Worm (Caenorhabditis elegans) whole organism, L4 larva: Measurements from ENCODE around the gene Y62E10A.23.

ENCODE experiments used
- ceh-62 ChIP-seq: sonication (generic microtip); optimal IDR thresholded peaks from 2 replicates; lab custom pipeline; 2017; ENCODE audit warnings: missing biosample characterization, missing genetic modification characterization
- dmd-8 ChIP-seq: fragments of 200-800 bp; sonication (Bioruptor generic); IDR thresholded peaks from 2 replicates; pipeline ENCODE4 v1.3.6; 2022; ENCODE audit warnings: missing genetic modification characterization, missing compliant biosample characterization
- dpl-1 ChIP-seq: fragments of 150-350 bp; optimal IDR thresholded peaks from 2 replicates; lab custom pipeline; 2014; ENCODE audit warnings: missing biosample characterization, missing genetic modification reagents, missing genetic modification characterization
- egl-27 ChIP-seq: sonication (generic microtip); optimal IDR thresholded peaks from 3 replicates; lab custom pipeline; 2017; ENCODE audit warnings: missing biosample characterization, missing genetic modification reagents, missing genetic modification characterization
- lin-13 ChIP-seq: fragments of 150-350 bp; optimal IDR thresholded peaks from 2 replicates; lab custom pipeline; 2014; ENCODE audit warnings: missing biosample characterization, missing genetic modification reagents, missing genetic modification characterization
- lin-39 ChIP-seq: fragments of 150-350 bp; optimal IDR thresholded peaks from 2 replicates; lab custom pipeline; 2014; ENCODE audit warnings: missing biosample characterization, missing genetic modification reagents, missing genetic modification characterization

ce11 chrIV:13348592-13348991, 37.5 kb upstream of the Y62E10A.23 start, which contains the start of gene W02A2.12:
- TF ChIP-seq egl-27 (tag; lab: Kevin White, UChicago), result no peak
- no peak for TF ChIP-seq dpl-1
- TF ChIP-seq ceh-62 (tag; lab: Kevin White, UChicago), result no peak
- TF ChIP-seq lin-13 (GFP tag; lab: Kevin White, UChicago), result no peak
- no peak for TF ChIP-seq dmd-8 (GFP tag; lab: Robert Waterston, UW)
- no peak for TF ChIP-seq lin-39
